Worm (Caenorhabditis elegans): Measurements from ENCODE around the gene C33H5.16.

C33H5.16 gene

ce11 chrIV:7803250-7803649 lies at the start of gene C33H5.16:
Gene C33H5.16, minus strand, starts transcription at chrIV:7803350.
- no peak for TF ChIP-seq let-607 (tag; optimal IDR thresholded peaks at IDR 0.05)
- no peak for TF ChIP-seq nfya-2 (GFP tag; IDR thresholded peaks at IDR 0.05)
- TF ChIP-seq mes-4 (tag; optimal IDR thresholded peaks at IDR 0.05): no peak
- TF ChIP-seq madf-10 (tag; optimal IDR thresholded peaks at IDR 0.05): no peak
- no peak for TF ChIP-seq lin-54 (GFP tag; optimal IDR thresholded peaks at IDR 0.05)

ce11 chrIV:7851291-7851690 lies 48.1 kb upstream of the C33H5.16 start:
- TF ChIP-seq mes-4 (tag; optimal IDR thresholded peaks at IDR 0.05) (no peak), ceh-40 (GFP tag; IDR thresholded peaks at IDR 0.05) (no peak), K11D2.4 (GFP tag; IDR thresholded peaks at IDR 0.05) (no peak), repo-1 (tag; optimal IDR thresholded peaks at IDR 0.05) (no peak), ceh-100 (GFP tag; IDR thresholded peaks at IDR 0.05) (no peak), hrde-1 (tag; optimal IDR thresholded peaks at IDR 0.05; ENCODE audit: borderline replicate concordance) (no peak), ceh-79 (tag; optimal IDR thresholded peaks at IDR 0.05) (no peak), F37B4.10 (GFP tag; IDR thresholded peaks at IDR 0.05) (no peak), ZK185.1 (tag; optimal IDR thresholded peaks at IDR 0.05; ENCODE audit: poor library complexity, severe bottlenecking) (no peak), snpc-3.4 (tag; optimal IDR thresholded peaks at IDR 0.05) (no peak), lsy-27 (tag; optimal IDR thresholded peaks at IDR 0.05; ENCODE audit: borderline replicate concordance, insufficient read depth) (no peak), akir-1 (GFP tag; optimal IDR thresholded peaks at IDR 0.05) (no peak), madf-3 (GFP tag; IDR thresholded peaks at IDR 0.05) (no peak), attf-3 (GFP tag; conservative IDR thresholded peaks at IDR 0.05) (no peak), ztf-18 (tag; optimal IDR thresholded peaks at IDR 0.05) (no peak), C06A6.2 (GFP tag; conservative IDR thresholded peaks at IDR 0.05) (no peak), mel-28 (tag; optimal IDR thresholded peaks at IDR 0.05; ENCODE audit: borderline replicate concordance) (no peak)

ce11 chrIV:7850329-7850728 lies 47.2 kb upstream of the C33H5.16 start:
- TF ChIP-seq ztf-18 (tag; optimal IDR thresholded peaks at IDR 0.05) (no peak), snpc-1.3 (tag; optimal IDR thresholded peaks at IDR 0.05; ENCODE audit: insufficient read depth) (no peak), ceh-40 (GFP tag; IDR thresholded peaks at IDR 0.05) (no peak), attf-5 (GFP tag; optimal IDR thresholded peaks at IDR 0.05) (no peak), nhr-90 (tag; optimal IDR thresholded peaks at IDR 0.05) (no peak), mxl-1 (tag; optimal IDR thresholded peaks at IDR 0.05) (no peak), let-526 (GFP tag; IDR thresholded peaks at IDR 0.05) (no peak), nfyb-1 (GFP tag; IDR thresholded peaks at IDR 0.05) (no peak), B0035.1 (tag; optimal IDR thresholded peaks at IDR 0.05) (no peak), snpc-1.1 (tag; optimal IDR thresholded peaks at IDR 0.05; ENCODE audit: insufficient read depth) (no peak), somi-1 (GFP tag; optimal IDR thresholded peaks at IDR 0.05) (no peak), ceh-27 (GFP tag; optimal IDR thresholded peaks at IDR 0.05) (no peak), cebp-1 (GFP tag; IDR thresholded peaks at IDR 0.05) (no peak), cebp-1 (tag; optimal IDR thresholded peaks at IDR 0.05) (no peak), hsf-1 (GFP tag; IDR thresholded peaks at IDR 0.05) (no peak), madf-6 (GFP tag; IDR thresholded peaks at IDR 0.05) (no peak), aptf-3 (GFP tag; IDR thresholded peaks at IDR 0.05) (no peak)
